Fruit fly (Drosophila melanogaster) whole organism, wandering third instar larva: ENCODE results near the gene Osi13.

Source experiments
- Abd-B ChIP-seq: fragments of >200 bp; optimal IDR thresholded peaks from 2 replicates; lab custom pipeline; 2017; ENCODE audit warnings: missing biosample characterization, missing genetic modification characterization
- CG32264 ChIP-seq: fragments of 200-800 bp; sonication (Bioruptor generic); optimal IDR thresholded peaks from 2 replicates; lab custom pipeline; 2016; ENCODE audit warnings: missing biosample characterization, missing genetic modification characterization
- CrebA ChIP-seq: fragments of 200-800 bp; sonication (Bioruptor generic); optimal IDR thresholded peaks from 2 replicates; lab custom pipeline; 2016; ENCODE audit warnings: missing biosample characterization, mild to moderate bottlenecking, missing genetic modification characterization, borderline replicate concordance
- Dfd ChIP-seq: fragments of >200 bp; optimal IDR thresholded peaks from 2 replicates; lab custom pipeline; 2017; ENCODE audit warnings: missing biosample characterization, missing genetic modification characterization
- Dif ChIP-seq: fragments of 200-275, 200-300 bp; sonication (Bioruptor generic); optimal IDR thresholded peaks from 2 replicates; lab custom pipeline; 2018; ENCODE audit warnings: missing biosample characterization, missing genetic modification characterization; ENCODE audit not compliant: partially characterized antibody
- HLH106 ChIP-seq: fragments of 200-800 bp; optimal IDR thresholded peaks from 3 replicates; lab custom pipeline; 2019; ENCODE audit warnings: missing biosample characterization, mild to moderate bottlenecking, missing genetic modification characterization, moderate library complexity
- Hr83 ChIP-seq: fragments of 200-300 bp; sonication (Bioruptor generic); optimal IDR thresholded peaks from 2 replicates; lab custom pipeline; 2016; ENCODE audit warnings: missing biosample characterization, mild to moderate bottlenecking, missing genetic modification characterization, moderate library complexity; ENCODE audit not compliant: poor library complexity, severe bottlenecking
- Jra ChIP-seq: sonication (Bioruptor generic); optimal IDR thresholded peaks from 2 replicates; lab custom pipeline; 2016; ENCODE audit warnings: missing biosample characterization, missing genetic modification characterization
- Mio ChIP-seq: sonication (Bioruptor generic); optimal IDR thresholded peaks from 2 replicates; lab custom pipeline; 2016; ENCODE audit warnings: missing biosample characterization, missing genetic modification characterization
- Myc ChIP-seq: fragments of >200 bp; optimal IDR thresholded peaks from 2 replicates; lab custom pipeline; 2017
- N ChIP-seq: fragments of >200 bp; optimal IDR thresholded peaks from 2 replicates; lab custom pipeline; 2018; ENCODE audit warnings: missing biosample characterization, missing external identifiers, missing genetic modification characterization
- OdsH ChIP-seq: fragments of 200-800 bp; sonication (Bioruptor generic); optimal IDR thresholded peaks from 2 replicates; lab custom pipeline; 2016; ENCODE audit warnings: missing biosample characterization, mild to moderate bottlenecking, missing genetic modification characterization
- Rel ChIP-seq, 2 experiments: fragments of 200-800 bp; sonication (Bioruptor generic) in 1 of 2; optimal IDR thresholded peaks; 2 replicates in 1 of 2; 3 replicates in 1 of 2; lab custom pipeline; 2016 to 2019; ENCODE audit warnings: mild to moderate bottlenecking in 2 of 2, missing biosample characterization in 2 of 2, missing genetic modification characterization in 2 of 2, moderate library complexity in 1 of 2
- Sp1 ChIP-seq: fragments of 200-800 bp; sonication (Bioruptor generic); optimal IDR thresholded peaks from 3 replicates; lab custom pipeline; 2019; ENCODE audit warnings: missing biosample characterization, mild to moderate bottlenecking, missing genetic modification characterization, moderate library complexity
- Vsx2 ChIP-seq: fragments of 200-300, 225-300 bp; sonication (Bioruptor generic); optimal IDR thresholded peaks from 2 replicates; lab custom pipeline; 2018; ENCODE audit warnings: missing biosample characterization, missing genetic modification characterization; ENCODE audit not compliant: partially characterized antibody
- br ChIP-seq: fragments of 200-800 bp; sonication (Bioruptor generic); optimal IDR thresholded peaks from 2 replicates; lab custom pipeline; 2016; ENCODE audit warnings: missing biosample characterization, missing genetic modification characterization
- brk ChIP-seq: fragments of 200-800 bp; sonication (Bioruptor generic); optimal IDR thresholded peaks from 2 replicates; lab custom pipeline; 2016; ENCODE audit warnings: missing biosample characterization, mild to moderate bottlenecking, missing genetic modification characterization
- dl ChIP-seq, 2 experiments: fragments of 175-275, 200-275 bp in 1 of 2; fragments of 200-275 bp in 1 of 2; sonication (Bioruptor generic); optimal IDR thresholded peaks; lab custom pipeline; 2018; ENCODE audit warnings: mild to moderate bottlenecking in 2 of 2, missing biosample characterization in 2 of 2, missing genetic modification characterization in 2 of 2, moderate library complexity in 2 of 2; ENCODE audit not compliant: partially characterized antibody in 2 of 2, insufficient read depth in 1 of 2
- dsf ChIP-seq: sonication (Bioruptor generic); optimal IDR thresholded peaks from 2 replicates; lab custom pipeline; 2016; ENCODE audit warnings: missing biosample characterization, missing genetic modification characterization, borderline replicate concordance
- ey ChIP-seq: fragments of 200-800 bp; sonication (Bioruptor generic); optimal IDR thresholded peaks from 2 replicates; lab custom pipeline; 2016; ENCODE audit warnings: missing biosample characterization, missing genetic modification characterization
- foxo ChIP-seq, 2 experiments: fragments of 200-800 bp; sonication (Bioruptor generic); optimal IDR thresholded peaks; 2 replicates in 1 of 2; 3 replicates in 1 of 2; lab custom pipeline; 2016 to 2017; ENCODE audit warnings: missing biosample characterization in 2 of 2, missing genetic modification characterization in 2 of 2
- fru ChIP-seq: fragments of 200-800 bp; sonication (Bioruptor generic); optimal IDR thresholded peaks from 3 replicates; lab custom pipeline; 2016; ENCODE audit warnings: missing biosample characterization, mild to moderate bottlenecking, missing genetic modification characterization
- jim ChIP-seq: fragments of 175-275, 200-325 bp; sonication (Bioruptor generic); optimal IDR thresholded peaks from 2 replicates; lab custom pipeline; 2016; ENCODE audit warnings: missing biosample characterization, mild to moderate bottlenecking, missing genetic modification characterization
- lola ChIP-seq: fragments of >200 bp; optimal IDR thresholded peaks from 2 replicates; lab custom pipeline; 2017; ENCODE audit warnings: missing biosample characterization, missing genetic modification characterization
- pan ChIP-seq: fragments of >200 bp; optimal IDR thresholded peaks from 2 replicates; lab custom pipeline; 2017
- psq ChIP-seq: fragments of 200-800 bp; sonication (Bioruptor generic); optimal IDR thresholded peaks from 3 replicates; lab custom pipeline; 2017; ENCODE audit warnings: missing biosample characterization, mild to moderate bottlenecking, missing genetic modification characterization, moderate library complexity
- rgr ChIP-seq: fragments of 200-800 bp; sonication (Bioruptor generic); optimal IDR thresholded peaks from 3 replicates; lab custom pipeline; 2016; ENCODE audit warnings: missing biosample characterization, mild to moderate bottlenecking, missing genetic modification characterization
- sv ChIP-seq: fragments of 200-800 bp; sonication (Bioruptor generic); optimal IDR thresholded peaks from 3 replicates; lab custom pipeline; 2016; ENCODE audit warnings: missing biosample characterization, missing genetic modification characterization
- tai ChIP-seq: sonication (Bioruptor generic); optimal IDR thresholded peaks from 2 replicates; lab custom pipeline; 2016; ENCODE audit warnings: missing biosample characterization, missing genetic modification characterization
- usp ChIP-seq: fragments of >200 bp; optimal IDR thresholded peaks from 2 replicates; lab custom pipeline; 2017; ENCODE audit warnings: missing biosample characterization, missing genetic modification characterization
- woc ChIP-seq: sonication (Bioruptor generic); optimal IDR thresholded peaks from 2 replicates; lab custom pipeline; 2016; ENCODE audit warnings: missing biosample characterization, mild to moderate bottlenecking, missing genetic modification characterization

Gene Osi13

dm6 chr3R:6291437-6291836 lies at the start of gene Osi13:
Osi13 (plus strand) TSS chr3R:6291737.
- no peak for TF ChIP-seq brk (GFP tag; lab: Kevin White, UChicago)
- no peak for TF ChIP-seq Rel (GFP tag; optimal IDR thresholded peaks at IDR 0.05; lab: Kevin White, UChicago)
- TF ChIP-seq Rel (tag; optimal IDR thresholded peaks at IDR 0.05; lab: Kevin White, UChicago): no peak
- TF ChIP-seq lola (GFP tag; lab: Kevin White, UChicago): no peak
- TF ChIP-seq dsf (GFP tag; lab: Kevin White, UChicago): no peak
- no peak for TF ChIP-seq fru (GFP tag; lab: Kevin White, UChicago)
- no peak for TF ChIP-seq foxo (GFP tag; optimal IDR thresholded peaks at IDR 0.05; lab: Kevin White, UChicago)
- TF ChIP-seq Sp1 (GFP tag; lab: Kevin White, UChicago): no peak
- no peak for TF ChIP-seq psq (GFP tag; lab: Kevin White, UChicago)
- TF ChIP-seq br (GFP tag; lab: Kevin White, UChicago): no peak
- no peak for TF ChIP-seq jim (GFP tag; lab: Kevin White, UChicago)
- TF ChIP-seq N (GFP tag; lab: Kevin White, UChicago): no peak
- TF ChIP-seq rgr (GFP tag; lab: Kevin White, UChicago): no peak
- TF ChIP-seq ey (GFP tag; lab: Kevin White, UChicago): no peak
- no peak for TF ChIP-seq Dif (GFP tag; lab: Kevin White, UChicago)
- no peak for TF ChIP-seq dl (GFP tag; optimal IDR thresholded peaks at IDR 0.05; lab: Kevin White, UChicago; ENCODE audit: insufficient read depth in 1 of 2, partially characterized antibody in 2 of 2)

dm6 chr3R:6244035-6244434 lies 47.5 kb upstream of the Osi13 start:
- TF ChIP-seq OdsH (no peak), Dif (GFP tag; lab: Kevin White, UChicago) (no peak), sv (GFP tag; lab: Kevin White, UChicago) (no peak), Rel (GFP tag; optimal IDR thresholded peaks at IDR 0.05; lab: Kevin White, UChicago) (no peak), Rel (tag; optimal IDR thresholded peaks at IDR 0.05; lab: Kevin White, UChicago) (no peak), CG32264 (GFP tag; lab: Kevin White, UChicago) (no peak), N (GFP tag; lab: Kevin White, UChicago) (no peak), brk (GFP tag; lab: Kevin White, UChicago) (no peak), Myc (no peak), pan (lab: Kevin White, UChicago) (no peak), Mio (GFP tag; lab: Kevin White, UChicago) (no peak), tai (GFP tag; lab: Kevin White, UChicago) (no peak), Sp1 (GFP tag; lab: Kevin White, UChicago) (no peak), Dfd (GFP tag; lab: Kevin White, UChicago) (no peak), ey (GFP tag; lab: Kevin White, UChicago) (no peak), woc (GFP tag; lab: Kevin White, UChicago) (no peak), Abd-B (GFP tag; lab: Kevin White, UChicago) (no peak), usp (no peak), jim (GFP tag; lab: Kevin White, UChicago) (no peak), rgr (GFP tag; lab: Kevin White, UChicago) (no peak), Hr83 (GFP tag; lab: Kevin White, UChicago) (no peak)

- no peak for TF ChIP-seq br (GFP tag; lab: Kevin White, UChicago)
- TF ChIP-seq CrebA: no peak
- no peak for TF ChIP-seq brk (GFP tag; lab: Kevin White, UChicago)
- TF ChIP-seq tai (GFP tag; lab: Kevin White, UChicago): no peak
- TF ChIP-seq rgr (GFP tag; lab: Kevin White, UChicago): no peak
- TF ChIP-seq Mio (GFP tag; lab: Kevin White, UChicago): no peak
- no peak for TF ChIP-seq Jra (GFP tag; lab: Kevin White, UChicago)
- TF ChIP-seq ey (GFP tag; lab: Kevin White, UChicago): no peak
- no peak for TF ChIP-seq OdsH
- no peak for TF ChIP-seq HLH106 (tag; lab: Kevin White, UChicago)
- no peak for TF ChIP-seq dsf (GFP tag; lab: Kevin White, UChicago)
- no peak for TF ChIP-seq Rel (GFP tag; optimal IDR thresholded peaks at IDR 0.05; lab: Kevin White, UChicago)
- no peak for TF ChIP-seq Rel (tag; optimal IDR thresholded peaks at IDR 0.05; lab: Kevin White, UChicago)
- TF ChIP-seq Hr83 (GFP tag; lab: Kevin White, UChicago): no peak
- TF ChIP-seq dl (GFP tag; optimal IDR thresholded peaks at IDR 0.05; lab: Kevin White, UChicago; ENCODE audit: insufficient read depth in 1 of 2, partially characterized antibody in 2 of 2): no peak
- no peak for TF ChIP-seq Vsx2
- TF ChIP-seq, all 38 proteins: peak for 0
Observed at dm6 chr3R:6244986-6245385, 46.6 kb upstream of the Osi13 start.

dm6 chr3R:6248694-6249093 lies 42.8 kb upstream of the Osi13 start, which contains the start of gene Osi7:
Osi7 (plus strand) TSS chr3R:6248994.
- no peak for TF ChIP-seq br (GFP tag; lab: Kevin White, UChicago)
